Worm (Caenorhabditis elegans) whole organism, L3 larva: ENCODE measurements around the gene F19H6.5.

ENCODE experiments used
- aly-2 ChIP-seq: fragments of 150-350 bp; optimal IDR thresholded peaks from 2 replicates; lab custom pipeline; 2014; ENCODE audit warnings: missing biosample characterization, missing genetic modification characterization
- ama-1 ChIP-seq: fragments of 150-350 bp; optimal IDR thresholded peaks from 2 replicates; lab custom pipeline; 2018
- ceh-16 ChIP-seq: sonication (generic microtip); optimal IDR thresholded peaks from 2 replicates; lab custom pipeline; 2017; ENCODE audit warnings: missing biosample characterization, missing genetic modification characterization
- ceh-28 ChIP-seq: fragments of 150-350 bp; optimal IDR thresholded peaks from 2 replicates; lab custom pipeline; 2014; ENCODE audit warnings: missing biosample characterization, missing genetic modification reagents, missing genetic modification characterization
- fkh-10 ChIP-seq: sonication (generic microtip); optimal IDR thresholded peaks from 2 replicates; lab custom pipeline; 2017; ENCODE audit warnings: missing biosample characterization, missing genetic modification reagents, missing genetic modification characterization
- fkh-2 ChIP-seq: fragments of 150-350 bp; optimal IDR thresholded peaks from 2 replicates; lab custom pipeline; 2014; ENCODE audit warnings: missing biosample characterization, missing genetic modification reagents, missing genetic modification characterization
- mdl-1 ChIP-seq: fragments of 150-350 bp; optimal IDR thresholded peaks from 2 replicates; lab custom pipeline; 2014; ENCODE audit warnings: missing biosample characterization, missing genetic modification characterization
- nhr-11 ChIP-seq: fragments of 150-350 bp; optimal IDR thresholded peaks from 2 replicates; lab custom pipeline; 2014; ENCODE audit warnings: missing biosample characterization, missing genetic modification characterization
- nhr-237 ChIP-seq: fragments of 150-350 bp; optimal IDR thresholded peaks from 2 replicates; lab custom pipeline; 2014; ENCODE audit warnings: missing biosample characterization, missing genetic modification characterization
- nhr-28 ChIP-seq: fragments of 150-350 bp; optimal IDR thresholded peaks from 2 replicates; lab custom pipeline; 2014; ENCODE audit warnings: missing biosample characterization, missing genetic modification characterization
- nhr-77 ChIP-seq: fragments of 150-350 bp; optimal IDR thresholded peaks from 2 replicates; lab custom pipeline; 2014; ENCODE audit warnings: missing biosample characterization, missing genetic modification characterization
- pqm-1 ChIP-seq: fragments of 150-350 bp; optimal IDR thresholded peaks from 2 replicates; lab custom pipeline; 2017; ENCODE audit warnings: missing biosample characterization, missing genetic modification characterization, inconsistent platforms
- unc-62 ChIP-seq: fragments of 150-350 bp; sonication (generic microtip); optimal IDR thresholded peaks from 4 replicates; lab custom pipeline; 2014; ENCODE audit warnings: missing biosample characterization, missing genetic modification reagents, missing genetic modification characterization

ce11 chrX:12357127-12357526 lies 7.6 kb downstream of the F19H6.5 start, which contains the start of gene nspc-13:
- TF ChIP-seq fkh-2 (tag; lab: Kevin White, UChicago) (no peak), nhr-77 (tag; lab: Kevin White, UChicago) (no peak), pqm-1 (tag; lab: Kevin White, UChicago) (no peak), ama-1 (lab: Kevin White, UChicago) (no peak), aly-2 (tag; lab: Kevin White, UChicago) (no peak), ceh-16 (tag; lab: Kevin White, UChicago) (no peak), mdl-1 (tag; lab: Kevin White, UChicago) (no peak), nhr-11 (tag; lab: Kevin White, UChicago) (no peak), unc-62 (GFP tag; lab: Kevin White, UChicago) (no peak), nhr-28 (tag; lab: Kevin White, UChicago) (no peak), fkh-10 (GFP tag; lab: Kevin White, UChicago) (no peak), ceh-28 (no peak), nhr-237 (tag; lab: Kevin White, UChicago) (no peak)
